Fruit fly (Drosophila melanogaster): Measurements from ENCODE around the gene Fpgs2.

Gene Fpgs2

DNA sequence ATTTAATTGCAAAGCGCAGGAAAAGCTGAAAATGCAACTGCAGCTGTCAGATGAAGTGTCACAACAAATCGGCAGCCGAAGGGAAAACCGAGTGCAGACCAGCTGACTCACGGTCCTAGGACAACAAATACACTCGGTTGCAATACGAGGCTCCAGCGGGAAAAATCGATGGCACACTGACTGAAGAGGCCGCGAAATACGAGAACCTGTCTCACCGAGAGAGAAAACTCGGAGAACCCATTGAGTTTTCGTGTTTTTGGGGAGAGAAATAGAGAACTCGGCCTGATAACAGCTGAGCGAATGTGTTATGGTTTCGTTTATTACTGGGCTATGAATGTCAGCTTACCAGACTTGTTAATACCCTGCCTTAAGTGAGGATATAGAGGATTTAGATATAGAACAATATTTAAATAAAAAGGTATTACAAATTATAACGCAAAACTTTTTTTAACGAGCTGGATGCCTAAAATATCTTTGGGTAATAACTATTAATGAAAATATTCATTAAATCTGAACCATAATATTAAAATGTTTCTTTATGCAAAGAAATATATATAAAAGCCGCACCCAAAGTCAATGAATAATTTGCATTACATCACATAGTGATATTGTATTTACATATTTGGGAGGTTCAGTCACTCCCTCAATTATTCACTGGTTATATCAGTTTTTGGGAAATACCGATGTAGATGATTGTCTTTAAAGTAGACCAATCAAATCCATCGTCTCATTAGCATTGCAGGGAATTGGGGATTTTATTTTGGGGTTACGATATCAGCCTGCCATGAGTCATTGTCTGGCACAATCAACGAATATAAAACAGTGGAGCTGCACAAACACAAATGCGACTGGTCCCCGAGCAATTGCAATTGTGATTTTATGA lies 17.9 kb downstream of the Fpgs2 start:
- TF ChIP-seq CG17806 (tag; optimal IDR thresholded peaks at IDR 0.05) (no peak), fd96Ca (GFP tag; IDR thresholded peaks at IDR 0.05) (no peak), Pif1B (GFP tag; optimal IDR thresholded peaks at IDR 0.05) (no peak), CG15710 (tag; optimal IDR thresholded peaks at IDR 0.05) (no peak), CG8159 (tag; optimal IDR thresholded peaks at IDR 0.05) (peak; percentile 22), CG34367 (tag; optimal IDR thresholded peaks at IDR 0.05) (no peak), D1 (tag; optimal IDR thresholded peaks at IDR 0.05) (no peak), EcR (GFP tag; optimal IDR thresholded peaks at IDR 0.05) (no peak), CG10348 (GFP tag; IDR thresholded peaks at IDR 0.05) (no peak), Pif1A (GFP tag; optimal IDR thresholded peaks at IDR 0.05) (no peak), CG9948 (tag; optimal IDR thresholded peaks at IDR 0.05) (no peak), CG8301 (tag; optimal IDR thresholded peaks at IDR 0.05) (no peak), Ets98B (GFP tag; IDR thresholded peaks at IDR 0.05) (no peak), rn (GFP tag; IDR thresholded peaks at IDR 0.05) (no peak), Snoo (tag; optimal IDR thresholded peaks at IDR 0.05) (peak; percentile 3), gl (tag; optimal IDR thresholded peaks at IDR 0.05) (no peak), CG4496 (GFP tag; IDR thresholded peaks at IDR 0.05) (no peak), CG12605 (GFP tag; IDR thresholded peaks at IDR 0.05) (no peak)

DNA sequence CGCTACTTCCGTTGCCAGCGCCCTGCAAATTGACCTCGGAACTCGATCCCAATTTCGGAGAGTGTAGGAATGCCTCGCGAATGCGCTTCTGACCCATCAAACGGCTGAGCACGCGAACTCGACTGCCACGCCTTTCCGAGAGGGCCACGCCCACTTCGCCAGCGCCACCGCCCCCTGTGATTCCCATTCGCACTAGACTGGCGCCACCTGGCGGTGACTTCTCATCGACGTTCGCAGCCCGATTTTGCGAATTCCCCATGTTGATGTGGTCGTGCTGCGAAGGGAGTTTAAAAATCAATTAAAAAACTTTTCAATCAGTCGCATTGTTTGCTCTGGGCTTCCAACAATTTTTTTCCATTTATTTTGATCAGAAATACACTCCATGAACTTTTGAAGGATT lies 20.8 kb downstream of the Fpgs2 start:
- TF ChIP-seq gl (tag; optimal IDR thresholded peaks at IDR 0.05) = no peak
- no peak for TF ChIP-seq CG12605 (GFP tag; IDR thresholded peaks at IDR 0.05)
- no peak for TF ChIP-seq Pif1B (GFP tag; optimal IDR thresholded peaks at IDR 0.05)
- no peak for TF ChIP-seq CG32121 (GFP tag; IDR thresholded peaks at IDR 0.05)
- no peak for TF ChIP-seq rn (GFP tag; IDR thresholded peaks at IDR 0.05)

DNA sequence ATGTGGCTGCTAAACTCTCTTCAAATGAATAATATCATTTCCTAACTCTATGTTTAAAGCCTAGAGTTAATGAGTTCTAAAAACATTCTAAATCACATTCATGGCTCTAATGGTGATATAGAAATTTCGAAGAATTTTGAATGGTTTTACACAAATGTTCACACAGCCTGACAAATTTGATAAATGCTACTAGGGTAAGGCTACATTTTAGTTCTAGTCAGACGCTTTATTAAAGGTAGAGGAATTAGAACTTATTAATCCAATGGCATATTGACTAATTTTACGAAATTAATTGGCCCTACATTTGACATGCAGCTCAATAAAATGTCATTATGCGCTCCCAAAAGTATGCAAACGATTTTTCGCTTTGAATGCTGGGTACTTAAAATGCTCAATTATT lies 24.2 kb downstream of the Fpgs2 start:
- TF ChIP-seq fd96Ca (GFP tag; IDR thresholded peaks at IDR 0.05) = no peak
- no peak for TF ChIP-seq CG17806 (tag; optimal IDR thresholded peaks at IDR 0.05)
- no peak for TF ChIP-seq CG10348 (GFP tag; IDR thresholded peaks at IDR 0.05)
- no peak for TF ChIP-seq CG8159 (tag; optimal IDR thresholded peaks at IDR 0.05)
- TF ChIP-seq Pif1A (GFP tag; optimal IDR thresholded peaks at IDR 0.05) = no peak
- no peak for TF ChIP-seq Snoo (tag; optimal IDR thresholded peaks at IDR 0.05)
- no peak for TF ChIP-seq EcR (GFP tag; optimal IDR thresholded peaks at IDR 0.05)
- no peak for TF ChIP-seq CG34367 (tag; optimal IDR thresholded peaks at IDR 0.05)
- TF ChIP-seq CG9948 (tag; optimal IDR thresholded peaks at IDR 0.05) = no peak
- TF ChIP-seq CG15710 (tag; optimal IDR thresholded peaks at IDR 0.05) = no peak
- TF ChIP-seq D1 (tag; optimal IDR thresholded peaks at IDR 0.05) = no peak

DNA sequence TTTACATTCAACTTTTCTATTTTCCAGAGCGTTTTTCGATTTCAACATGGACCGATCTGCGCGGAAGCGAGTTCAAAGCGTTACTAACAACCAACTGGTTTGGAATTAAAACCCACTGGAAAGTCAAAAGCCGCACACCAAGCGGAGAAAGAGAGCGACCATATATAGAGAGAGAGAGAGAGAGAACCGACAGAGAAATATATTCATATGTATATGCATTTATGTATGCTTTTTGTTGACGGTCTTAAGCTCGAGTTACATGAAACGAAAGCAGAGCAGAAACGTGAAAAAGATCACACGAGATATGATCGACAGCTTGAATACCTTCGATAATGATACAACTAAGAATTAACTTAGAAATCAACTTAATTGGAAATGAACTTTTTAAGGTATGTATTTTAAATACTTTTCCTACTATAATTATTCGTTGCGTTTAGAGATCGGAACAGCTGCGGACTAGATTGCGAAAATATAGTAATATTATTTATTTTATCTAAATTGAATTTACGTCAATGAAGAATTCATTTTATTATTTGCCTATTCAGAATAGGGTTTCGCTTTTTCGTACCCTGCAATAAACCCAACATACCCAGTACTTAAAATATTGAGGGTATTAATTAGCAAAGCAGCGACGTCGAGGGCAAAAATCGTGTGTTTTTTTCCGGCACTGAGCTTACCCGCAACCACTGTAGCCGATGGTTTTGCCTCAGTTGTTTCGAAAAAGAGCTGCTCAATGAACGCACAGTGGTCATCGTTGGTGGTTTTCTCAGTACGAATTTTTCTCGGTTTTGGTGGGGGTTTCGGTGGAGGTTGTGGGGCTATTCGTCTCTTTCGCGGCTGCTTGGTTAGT lies 25.1 kb downstream of the Fpgs2 start:
- peak; percentile 82 for TF ChIP-seq CG8159 (tag; optimal IDR thresholded peaks at IDR 0.05)
- TF ChIP-seq CG14655 (GFP tag; optimal IDR thresholded peaks at IDR 0.05) = peak; percentile 81
- peak; percentile 72 for TF ChIP-seq CG8301 (tag; optimal IDR thresholded peaks at IDR 0.05)
- peak; percentile 65 for TF ChIP-seq Pif1A (GFP tag; optimal IDR thresholded peaks at IDR 0.05)
- TF ChIP-seq CG12605 (GFP tag; IDR thresholded peaks at IDR 0.05) = no peak
- peak; percentile 40; the same call in 1 of the 2 replicates for TF ChIP-seq CG32121 (GFP tag; IDR thresholded peaks at IDR 0.05)
- no peak for TF ChIP-seq rn (GFP tag; IDR thresholded peaks at IDR 0.05)
- TF ChIP-seq CG15710 (tag; optimal IDR thresholded peaks at IDR 0.05) = peak; percentile 82
- peak; percentile 43 for TF ChIP-seq Ets98B (GFP tag; IDR thresholded peaks at IDR 0.05)
- peak; percentile 59 for TF ChIP-seq Snoo (tag; optimal IDR thresholded peaks at IDR 0.05)
- TF ChIP-seq Pif1B (GFP tag; optimal IDR thresholded peaks at IDR 0.05) = peak; percentile 32
- TF ChIP-seq CG13204 (GFP tag; optimal IDR thresholded peaks at IDR 0.05) = peak; percentile 30
- TF ChIP-seq EcR (GFP tag; optimal IDR thresholded peaks at IDR 0.05) = peak; percentile 43
- TF ChIP-seq D1 (tag; optimal IDR thresholded peaks at IDR 0.05) = peak; percentile 22
- TF ChIP-seq CG34367 (tag; optimal IDR thresholded peaks at IDR 0.05) = peak; percentile 51
- TF ChIP-seq CG9948 (tag; optimal IDR thresholded peaks at IDR 0.05) = peak; percentile 71
- TF ChIP-seq gl (tag; optimal IDR thresholded peaks at IDR 0.05) = no peak
- peak; percentile 66 for TF ChIP-seq fd96Ca (GFP tag; IDR thresholded peaks at IDR 0.05)
- peak; percentile 33 for TF ChIP-seq CG17806 (tag; optimal IDR thresholded peaks at IDR 0.05)
- TF ChIP-seq CG4496 (GFP tag; IDR thresholded peaks at IDR 0.05) = peak; percentile 57; the same call in 2 of the 3 replicates
- TF ChIP-seq CG10348 (GFP tag; IDR thresholded peaks at IDR 0.05) = peak; percentile 53; the same call in 1 of the 2 replicates

- no peak for TF ChIP-seq CG13204 (GFP tag; optimal IDR thresholded peaks at IDR 0.05)
- no peak for TF ChIP-seq Pif1B (GFP tag; optimal IDR thresholded peaks at IDR 0.05)
- TF ChIP-seq Snoo (tag; optimal IDR thresholded peaks at IDR 0.05) = no peak
- no peak for TF ChIP-seq rn (GFP tag; IDR thresholded peaks at IDR 0.05)
- TF ChIP-seq CG15710 (tag; optimal IDR thresholded peaks at IDR 0.05) = no peak
- TF ChIP-seq CG9948 (tag; optimal IDR thresholded peaks at IDR 0.05) = no peak
- TF ChIP-seq CG4496 (GFP tag; IDR thresholded peaks at IDR 0.05) = 0 out of 3 replicates have a peak, but pooled peaks have one; percentile 36
- no peak for TF ChIP-seq CG14655 (GFP tag; optimal IDR thresholded peaks at IDR 0.05)
- TF ChIP-seq CG8301 (tag; optimal IDR thresholded peaks at IDR 0.05) = no peak
These were observed 25.9 kb downstream of the Fpgs2 start for dm6 chr2L:3888173-3888572.
